Fruit fly (Drosophila melanogaster): ENCODE data around the gene rux.

Gene rux

DNA sequence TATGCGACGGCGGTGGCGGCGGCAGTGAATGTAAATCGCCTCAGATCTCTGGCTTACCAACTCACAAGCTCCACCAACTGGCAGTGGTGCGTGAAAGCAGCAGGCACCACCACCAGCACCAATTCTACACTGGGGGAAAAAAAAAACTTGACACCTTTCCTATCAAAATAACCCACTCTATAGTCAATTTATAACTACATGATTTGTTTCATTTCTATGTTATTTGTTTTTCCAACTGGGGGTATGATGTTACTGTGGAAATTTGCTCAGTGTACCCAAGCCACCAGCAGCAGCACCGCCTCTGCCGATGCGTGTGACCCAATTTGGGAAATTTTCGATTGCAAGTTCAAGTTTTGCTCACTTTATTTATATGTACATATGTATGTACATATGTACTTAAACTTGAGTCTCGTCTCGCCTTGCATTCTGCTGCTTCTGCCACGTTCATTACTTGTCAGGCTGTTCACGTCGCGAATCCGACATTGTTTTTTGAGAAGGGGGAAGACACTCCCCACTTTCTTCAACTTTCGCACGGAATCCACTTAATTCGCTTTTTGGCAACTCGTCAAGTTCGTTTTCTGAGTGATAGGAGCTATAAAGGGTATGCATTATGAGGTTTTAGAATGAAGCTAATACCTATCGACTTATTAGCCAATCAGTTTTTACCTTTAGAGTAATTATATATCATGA lies 21.7 kb upstream of the rux start:
- TF ChIP-seq usp (GFP tag; optimal IDR thresholded peaks at IDR 0.05): no peak
- TF ChIP-seq Dll (optimal IDR thresholded peaks at IDR 0.05): no peak
- TF ChIP-seq pan (optimal IDR thresholded peaks at IDR 0.05): no peak
- no peak for TF ChIP-seq EcR (GFP tag; optimal IDR thresholded peaks at IDR 0.05)
- TF ChIP-seq CG8478 (optimal IDR thresholded peaks at IDR 0.05): no peak
- TF ChIP-seq psq (optimal IDR thresholded peaks at IDR 0.05): no peak

DNA sequence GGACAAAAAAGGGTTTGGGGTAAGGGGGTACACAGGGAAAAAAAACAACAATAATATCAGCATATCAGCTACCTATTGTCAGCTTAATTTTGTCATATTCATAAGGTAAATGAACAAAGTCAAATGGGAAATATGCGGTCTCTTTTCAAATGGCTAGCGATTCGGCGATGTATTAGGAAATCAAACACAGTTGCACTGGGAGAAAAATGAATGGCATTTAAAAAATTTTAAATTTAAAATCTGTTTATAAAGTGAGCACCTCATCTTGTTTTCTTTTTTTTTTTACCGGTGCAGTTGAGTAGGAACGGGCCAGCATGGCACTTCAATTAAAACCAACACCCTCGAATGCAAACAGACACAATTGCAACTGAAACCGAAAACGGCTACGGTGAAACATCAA lies 16.4 kb upstream of the rux start:
- TF ChIP-seq EcR (GFP tag; optimal IDR thresholded peaks at IDR 0.05) (no peak), Dll (optimal IDR thresholded peaks at IDR 0.05) (no peak), CG8478 (optimal IDR thresholded peaks at IDR 0.05) (no peak), usp (GFP tag; optimal IDR thresholded peaks at IDR 0.05) (no peak), pan (optimal IDR thresholded peaks at IDR 0.05) (no peak), psq (optimal IDR thresholded peaks at IDR 0.05) (no peak)

DNA sequence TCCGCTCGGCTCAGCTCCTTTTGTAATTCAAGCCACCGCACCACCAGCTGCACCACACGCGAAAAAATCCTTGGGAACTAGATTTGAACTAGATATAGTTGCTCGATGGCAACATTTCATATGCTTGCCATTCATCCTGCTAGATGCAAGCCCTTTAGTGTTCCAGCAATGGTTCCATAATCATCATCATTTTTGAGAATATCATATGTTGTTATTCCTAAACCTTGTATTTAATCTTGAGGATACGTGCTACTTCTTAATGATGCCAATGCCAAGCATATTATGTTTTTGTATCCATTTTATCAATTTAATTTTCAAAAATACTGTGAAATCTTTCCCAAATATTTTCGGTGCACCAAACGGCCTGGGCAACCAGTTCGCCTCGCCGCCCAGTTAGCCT lies 15.3 kb upstream of the rux start:
- TF ChIP-seq psq (optimal IDR thresholded peaks at IDR 0.05) (no peak), pan (optimal IDR thresholded peaks at IDR 0.05) (no peak)

DNA sequence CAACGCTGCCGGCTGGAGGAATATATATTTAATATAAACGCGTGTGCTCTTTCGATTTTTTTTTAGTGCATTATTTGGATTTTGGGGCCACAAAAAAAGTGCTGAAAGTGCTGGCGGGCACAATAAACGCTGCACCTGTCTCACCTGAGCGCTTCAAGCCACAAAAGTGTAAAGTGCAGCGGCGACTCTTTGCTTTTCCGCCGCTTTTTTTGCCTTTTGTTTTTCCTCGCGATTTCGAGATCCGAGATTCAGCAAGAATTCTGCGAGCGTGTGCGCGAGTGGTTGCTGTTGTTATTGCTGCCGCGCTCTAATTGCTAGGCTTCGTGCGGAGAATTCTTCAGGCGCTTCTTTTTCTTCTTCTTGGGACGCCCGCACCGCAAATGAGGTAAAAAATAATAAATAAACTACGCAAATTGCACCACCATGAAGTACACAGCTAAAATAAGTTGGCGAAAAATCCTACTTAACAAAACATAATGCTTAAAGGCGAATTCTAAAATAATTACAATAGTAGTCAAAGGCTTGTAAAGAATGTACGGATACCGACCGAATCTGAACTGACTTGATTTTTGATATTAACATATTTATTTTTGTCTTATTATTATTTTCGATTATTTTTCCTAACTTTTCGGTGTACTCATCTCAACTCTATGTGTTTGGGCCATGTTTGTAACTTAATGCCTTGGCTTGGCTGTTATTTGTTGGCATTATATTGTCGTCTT lies 13.5 kb upstream of the rux start:
- no peak for TF ChIP-seq EcR (GFP tag; optimal IDR thresholded peaks at IDR 0.05)
- no peak for TF ChIP-seq usp (GFP tag; optimal IDR thresholded peaks at IDR 0.05)
- no peak for TF ChIP-seq CG8478 (optimal IDR thresholded peaks at IDR 0.05)
- no peak for TF ChIP-seq psq (optimal IDR thresholded peaks at IDR 0.05)
- no peak for TF ChIP-seq pan (optimal IDR thresholded peaks at IDR 0.05)
- TF ChIP-seq Dll (optimal IDR thresholded peaks at IDR 0.05): no peak

DNA sequence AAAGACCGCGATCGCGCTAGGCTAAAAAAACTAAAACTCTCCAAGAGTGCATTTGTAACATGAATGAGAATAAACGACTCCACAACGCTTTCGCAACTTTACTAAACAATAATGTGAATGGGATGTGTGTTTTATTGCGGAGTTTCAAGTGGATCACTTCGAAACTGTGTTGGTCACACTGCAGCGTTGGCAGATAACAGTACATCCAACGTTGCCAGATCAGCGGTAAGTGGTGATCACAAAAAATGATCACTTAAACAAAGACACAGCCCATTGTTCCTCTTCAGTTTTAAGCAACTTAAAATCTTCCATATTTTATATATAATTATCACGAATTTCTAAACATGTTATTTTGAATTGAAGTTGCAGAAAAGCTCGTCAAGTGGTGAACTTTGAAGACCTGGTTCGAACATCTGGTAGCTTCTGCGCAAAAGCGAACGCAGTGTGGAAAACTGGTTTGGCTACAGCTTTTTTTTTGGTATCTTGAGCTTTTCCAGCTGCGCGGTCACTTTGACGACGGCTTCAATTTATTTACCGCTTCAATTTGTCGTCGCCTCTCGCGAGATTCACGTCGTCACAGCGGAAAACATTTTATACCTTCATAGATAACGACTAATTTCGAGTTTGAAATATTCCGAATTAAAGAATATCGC lies 12.8 kb upstream of the rux start, which contains the start of gene CG5921:
TSS of gene CG5921 (plus strand) at position 547 of the 653 bp plus-strand sequence.
- TF ChIP-seq pan (optimal IDR thresholded peaks at IDR 0.05) (no peak), psq (optimal IDR thresholded peaks at IDR 0.05) (no peak), CG8478 (optimal IDR thresholded peaks at IDR 0.05) (no peak), EcR (GFP tag; optimal IDR thresholded peaks at IDR 0.05) (no peak), usp (GFP tag; optimal IDR thresholded peaks at IDR 0.05) (no peak), Dll (optimal IDR thresholded peaks at IDR 0.05) (no peak)

DNA sequence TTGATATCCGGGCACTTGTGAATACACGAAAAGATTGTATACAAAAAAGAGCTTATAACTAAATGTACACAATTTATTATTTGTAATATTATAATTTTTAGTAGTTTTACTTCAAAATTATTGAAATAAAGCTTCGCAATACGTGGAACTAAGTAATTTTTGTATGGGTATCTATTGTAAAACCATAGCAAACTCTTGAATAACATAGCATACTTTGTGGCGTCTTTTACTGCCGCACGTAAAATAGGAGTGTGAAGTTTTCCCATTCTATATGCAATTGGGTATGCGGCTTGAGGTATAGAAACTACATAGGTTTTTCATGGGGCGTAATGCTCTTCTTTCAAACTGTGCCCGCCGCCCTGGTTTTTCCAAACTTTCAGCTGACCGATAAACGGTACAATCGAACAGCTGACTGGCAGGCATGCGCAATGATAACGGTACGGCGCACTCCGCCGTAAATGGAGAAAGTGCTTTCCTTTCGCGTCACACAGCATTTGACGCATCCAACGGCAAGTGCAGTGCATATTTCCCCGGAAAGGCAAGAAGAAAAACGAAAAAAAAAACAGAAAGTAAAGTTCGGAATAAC lies 1.9 kb upstream of the rux start, which contains the start of gene CG5937:
TSS of gene CG5937 (plus strand) at position 575 of the 586 bp plus-strand sequence.
- TF ChIP-seq usp (GFP tag; optimal IDR thresholded peaks at IDR 0.05) (no peak), EcR (GFP tag; optimal IDR thresholded peaks at IDR 0.05) (no peak), Dll (optimal IDR thresholded peaks at IDR 0.05) (no peak)

DNA sequence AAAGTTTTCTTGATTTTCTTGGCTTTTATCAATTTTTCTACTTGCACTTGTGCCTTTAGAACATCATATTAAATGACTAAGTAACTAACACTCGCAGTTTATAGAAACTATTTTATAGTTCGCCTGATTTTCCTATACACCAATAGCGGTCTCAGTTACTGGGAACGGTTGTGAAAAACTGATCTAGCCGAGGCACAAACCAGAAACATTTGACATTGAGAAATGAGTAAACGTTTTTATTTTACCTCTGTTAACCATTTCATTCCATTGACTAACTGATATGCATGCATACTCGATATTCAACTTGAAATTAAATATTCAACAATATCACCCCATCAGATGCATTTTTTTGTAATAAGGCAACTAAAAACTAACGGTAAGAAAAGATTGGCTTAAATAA lies 2.2 kb downstream of the rux start:
- TF ChIP-seq Dll (optimal IDR thresholded peaks at IDR 0.05) (no peak), usp (GFP tag; optimal IDR thresholded peaks at IDR 0.05) (no peak), CG8478 (optimal IDR thresholded peaks at IDR 0.05) (no peak)

DNA sequence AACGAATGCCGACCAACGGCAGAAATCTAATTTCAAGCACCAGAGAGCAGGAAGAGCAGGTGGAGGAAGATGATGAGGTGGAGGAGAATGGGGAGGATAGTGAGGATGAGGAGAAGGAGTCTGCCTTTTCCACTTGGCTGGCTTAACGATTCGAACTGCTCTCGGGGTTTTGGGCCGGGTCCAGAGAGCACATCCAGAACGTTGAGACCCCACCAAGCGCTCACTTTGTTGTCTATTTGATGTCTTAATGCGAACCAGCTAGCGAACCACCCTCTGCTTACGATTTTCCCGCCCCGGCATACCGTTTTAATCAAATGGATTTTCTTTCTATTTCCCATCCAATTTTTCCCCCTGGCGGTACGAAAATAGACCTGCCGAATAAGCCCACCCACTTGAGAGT lies 2.9 kb downstream of the rux start:
- TF ChIP-seq CG8478 (optimal IDR thresholded peaks at IDR 0.05) (no peak), psq (optimal IDR thresholded peaks at IDR 0.05) (no peak), usp (GFP tag; optimal IDR thresholded peaks at IDR 0.05) (no peak), pan (optimal IDR thresholded peaks at IDR 0.05) (no peak), EcR (GFP tag; optimal IDR thresholded peaks at IDR 0.05) (no peak), Dll (optimal IDR thresholded peaks at IDR 0.05) (no peak)

DNA sequence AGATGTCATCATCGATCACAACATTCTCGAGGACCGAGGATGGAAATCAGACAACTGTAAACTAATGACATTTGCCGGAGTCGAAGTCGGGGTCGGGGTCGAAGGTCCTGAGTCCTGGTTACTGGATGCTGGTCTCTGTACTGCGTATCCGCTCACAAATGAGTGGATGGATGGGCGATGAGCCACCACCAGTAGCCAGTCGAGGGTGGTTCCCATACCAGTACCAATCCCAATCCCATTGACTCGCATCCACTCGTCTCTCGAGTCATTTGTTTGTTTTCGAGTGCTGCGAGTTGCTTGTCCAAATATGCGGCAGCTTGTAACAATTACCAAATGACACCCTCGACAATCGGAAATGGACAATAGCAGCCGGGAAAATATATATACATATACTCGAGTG lies 4.8 kb downstream of the rux start:
- TF ChIP-seq usp (GFP tag; optimal IDR thresholded peaks at IDR 0.05): no peak
- no peak for TF ChIP-seq pan (optimal IDR thresholded peaks at IDR 0.05)
- no peak for TF ChIP-seq Dll (optimal IDR thresholded peaks at IDR 0.05)
- TF ChIP-seq psq (optimal IDR thresholded peaks at IDR 0.05): no peak
- TF ChIP-seq EcR (GFP tag; optimal IDR thresholded peaks at IDR 0.05): no peak
- no peak for TF ChIP-seq CG8478 (optimal IDR thresholded peaks at IDR 0.05)

DNA sequence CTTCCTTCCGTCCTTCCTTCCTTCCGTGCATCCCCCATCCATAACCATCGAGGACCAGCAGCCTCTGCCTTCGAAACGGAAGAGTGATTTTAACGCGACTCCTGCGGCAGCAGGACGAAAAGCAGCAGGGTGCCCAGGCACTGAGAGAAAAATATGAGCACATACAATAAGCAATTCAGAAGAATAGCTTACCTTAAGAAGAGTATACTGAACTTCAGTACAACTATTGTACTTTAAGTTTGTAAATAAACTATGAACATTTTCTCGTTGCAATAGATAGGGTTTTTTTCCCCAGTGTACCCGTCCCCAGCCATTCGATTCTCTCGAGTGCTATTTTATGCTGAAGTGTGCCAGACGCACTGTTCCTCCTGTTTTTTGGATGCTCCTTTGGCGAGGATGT lies 5.9 kb downstream of the rux start:
- no peak for TF ChIP-seq CG8478 (optimal IDR thresholded peaks at IDR 0.05)
- TF ChIP-seq pan (optimal IDR thresholded peaks at IDR 0.05): no peak
- no peak for TF ChIP-seq Dll (optimal IDR thresholded peaks at IDR 0.05)
- TF ChIP-seq EcR (GFP tag; optimal IDR thresholded peaks at IDR 0.05): no peak
- TF ChIP-seq usp (GFP tag; optimal IDR thresholded peaks at IDR 0.05): no peak
- TF ChIP-seq psq (optimal IDR thresholded peaks at IDR 0.05): no peak

DNA sequence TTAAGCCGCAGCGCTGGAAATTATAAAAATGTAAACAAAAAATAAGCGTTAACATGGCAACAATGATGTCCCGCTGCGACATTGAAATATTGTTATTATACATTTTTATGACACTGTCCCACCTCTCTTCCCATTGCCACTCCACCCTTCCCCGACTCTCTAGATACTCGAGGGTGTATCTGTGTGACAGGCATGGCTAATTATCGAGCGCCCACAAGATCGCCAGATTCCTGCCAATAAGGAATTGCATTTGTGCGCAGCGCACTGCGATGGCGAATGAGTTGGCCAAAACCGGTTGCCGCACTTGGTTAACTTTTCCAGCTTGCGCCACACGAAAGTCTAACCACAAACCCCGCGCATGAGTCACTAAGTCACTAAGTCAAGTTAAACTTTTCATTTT lies 7.0 kb downstream of the rux start:
- TF ChIP-seq usp (GFP tag; optimal IDR thresholded peaks at IDR 0.05): no peak

DNA sequence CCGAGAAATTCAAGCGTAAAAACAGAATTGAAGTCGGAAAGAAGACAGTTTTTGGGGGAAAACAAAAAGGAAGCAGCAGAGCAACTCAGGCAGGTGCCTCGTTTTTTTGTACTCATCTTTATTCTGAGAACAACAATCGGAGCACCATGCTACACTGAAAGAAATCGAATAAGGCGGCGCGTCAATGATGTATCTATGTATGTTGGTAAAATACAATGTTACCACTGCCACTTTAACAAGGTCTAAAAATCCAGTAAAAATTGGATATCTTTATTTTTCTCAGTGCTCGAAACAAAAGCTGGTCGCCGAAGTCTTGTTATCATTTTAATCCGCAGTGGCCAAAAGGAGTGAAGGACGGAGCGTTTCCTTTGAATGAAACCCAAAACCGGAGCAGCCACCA lies 7.6 kb downstream of the rux start:
- TF ChIP-seq pan (optimal IDR thresholded peaks at IDR 0.05) (no peak), usp (GFP tag; optimal IDR thresholded peaks at IDR 0.05) (no peak), psq (optimal IDR thresholded peaks at IDR 0.05) (no peak), Dll (optimal IDR thresholded peaks at IDR 0.05) (no peak), CG8478 (optimal IDR thresholded peaks at IDR 0.05) (no peak), EcR (GFP tag; optimal IDR thresholded peaks at IDR 0.05) (no peak)

Measured in whole organism.